Comparison of ENCODE assay signal across 1 fruit fly cellular context in the genomic region with DNA sequence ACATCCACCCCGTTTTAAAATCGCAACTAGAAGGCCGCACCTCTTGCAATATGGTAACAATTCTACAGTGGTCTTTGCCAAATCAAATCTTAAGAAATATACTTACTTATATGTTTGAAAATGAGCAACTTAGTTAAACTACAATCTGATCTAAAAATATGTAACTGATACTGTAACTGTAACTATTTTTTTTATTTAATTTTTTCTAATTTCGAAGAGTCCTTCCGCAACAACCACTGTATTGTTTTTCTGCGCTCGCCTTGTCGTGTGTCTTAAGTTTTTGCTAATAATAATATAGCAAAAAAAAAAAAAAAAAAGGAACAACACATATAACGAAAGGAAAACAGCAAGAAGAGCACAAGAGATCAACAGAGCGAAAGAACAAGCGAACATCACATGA.
TF ChIP-seq lines count a peak whose summit lies in the region.

No protein-coding gene starts in this region.

TF ChIP-seq in whole organism, prepupa, 60 proteins besides CTCF, POLR2A, EP300 and RAD21 (continued from another document):
- TF ChIP-seq vri (GFP tag; optimal IDR thresholded peaks at IDR 0.05; lab: Kevin White, UChicago) (no peak), CG11762 (GFP tag; optimal IDR thresholded peaks at IDR 0.05; lab: Kevin White, UChicago; ENCODE audit: insufficient read depth) (peak; percentile 42), CG6854 (GFP tag; optimal IDR thresholded peaks at IDR 0.05; lab: Kevin White, UChicago) (no peak), topi (GFP tag; optimal IDR thresholded peaks at IDR 0.05; lab: Kevin White, UChicago) (peak; percentile 2), dsx (GFP tag; optimal IDR thresholded peaks at IDR 0.05; lab: Kevin White, UChicago; ENCODE audit: poor library complexity, severe bottlenecking) (no peak), Eip75B (GFP tag; optimal IDR thresholded peaks at IDR 0.05; lab: Kevin White, UChicago) (peak; percentile 62), CG8119 (GFP tag; IDR thresholded peaks at IDR 0.05; lab: Robert Waterston, UW) (peak; percentile 89), pdm3 (GFP tag; optimal IDR thresholded peaks at IDR 0.05; lab: Kevin White, UChicago) (peak; percentile 52), CG16779 (tag; optimal IDR thresholded peaks at IDR 0.05; lab: Kevin White, UChicago) (peak; percentile 57), Lpt (GFP tag; optimal IDR thresholded peaks at IDR 0.05; lab: Kevin White, UChicago) (peak; percentile 27), CG32006 (GFP tag; optimal IDR thresholded peaks at IDR 0.05; lab: Kevin White, UChicago) (peak; percentile 65), CG6276 (GFP tag; optimal IDR thresholded peaks at IDR 0.05; lab: Kevin White, UChicago) (peak; percentile 49), Gug (GFP tag; IDR thresholded peaks at IDR 0.05; lab: Robert Waterston, UW) (peak; percentile 70; the same call in 1 of the 2 replicates), CG9139 (GFP tag; optimal IDR thresholded peaks at IDR 0.05; lab: Kevin White, UChicago) (no peak), OdsH (GFP tag; optimal IDR thresholded peaks at IDR 0.05; lab: Kevin White, UChicago) (peak; percentile 59), CG6792 (GFP tag; optimal IDR thresholded peaks at IDR 0.05; lab: Kevin White, UChicago) (peak; percentile 29), fkh (GFP tag; optimal IDR thresholded peaks at IDR 0.05; lab: Kevin White, UChicago) (no peak), acj6 (GFP tag; optimal IDR thresholded peaks at IDR 0.05; lab: Kevin White, UChicago) (peak; percentile 39), esn (GFP tag; optimal IDR thresholded peaks at IDR 0.05; lab: Kevin White, UChicago) (peak; percentile 39), CG4318 (GFP tag; optimal IDR thresholded peaks at IDR 0.05; lab: Kevin White, UChicago) (peak; percentile 25), CG15336 (GFP tag; IDR thresholded peaks at IDR 0.05; lab: Robert Waterston, UW) (peak; percentile 55), Eip78C (GFP tag; lab: Kevin White, UChicago) (peak; percentile 84), lz (GFP tag; optimal IDR thresholded peaks at IDR 0.05; lab: Kevin White, UChicago) (peak; percentile 3), Smox (GFP tag; optimal IDR thresholded peaks at IDR 0.05; lab: Kevin White, UChicago) (no peak), Met (GFP tag; optimal IDR thresholded peaks at IDR 0.05; lab: Kevin White, UChicago) (peak; percentile 41), CG8319 (GFP tag; optimal IDR thresholded peaks at IDR 0.05; lab: Kevin White, UChicago) (no peak), svp (GFP tag; lab: Kevin White, UChicago) (peak; percentile 60), CG8632 (GFP tag; optimal IDR thresholded peaks at IDR 0.05; lab: Kevin White, UChicago) (peak; percentile 35), CG3919 (GFP tag; optimal IDR thresholded peaks at IDR 0.05; lab: Kevin White, UChicago) (peak; percentile 27), ss (GFP tag; optimal IDR thresholded peaks at IDR 0.05; lab: Kevin White, UChicago) (no peak), CG10631 (GFP tag; optimal IDR thresholded peaks at IDR 0.05; lab: Kevin White, UChicago) (peak; percentile 84), Hr4 (GFP tag; optimal IDR thresholded peaks at IDR 0.05; lab: Kevin White, UChicago) (peak; percentile 59)
TF ChIP-seq in whole organism, prepupa: peak in this region for 34.
